Fruit fly (Drosophila melanogaster): ENCODE results near the gene PolD3.
A peak's percentile ranks its signal among the peaks of the same experiment; 100 is the strongest.

DNA sequence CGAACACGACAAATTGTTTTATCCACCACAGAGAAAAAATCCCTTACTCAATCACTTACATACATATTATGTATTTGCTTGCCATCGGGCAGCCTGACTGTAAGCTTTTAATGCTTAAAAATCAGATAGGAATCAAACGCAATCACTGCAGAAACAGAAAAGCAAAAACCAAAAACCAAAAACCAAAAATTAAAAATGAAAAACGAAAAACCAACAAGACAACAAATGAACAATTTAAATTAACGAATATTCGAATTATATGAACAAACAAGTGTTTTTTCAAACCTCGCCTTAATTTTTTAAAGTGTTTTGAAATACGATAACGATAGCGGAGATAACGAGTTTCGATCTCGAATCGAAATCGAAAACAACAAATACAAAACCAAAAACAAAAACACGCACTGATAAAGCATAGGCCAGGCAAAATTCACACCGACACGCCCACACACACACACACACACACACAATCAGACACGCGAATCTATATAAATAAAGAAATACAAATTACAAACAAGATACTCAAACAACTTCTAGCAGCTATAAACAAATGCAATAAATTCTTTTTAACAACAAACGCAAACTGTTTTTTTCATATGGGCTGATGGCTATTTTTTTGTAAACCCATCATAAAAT, 1.8 kb downstream of the PolD3 start:
- no peak for TF ChIP-seq Hr78 (GFP tag; optimal IDR thresholded peaks at IDR 0.05)
- peak; percentile 39 for TF ChIP-seq psq (GFP tag; optimal IDR thresholded peaks at IDR 0.05)
- no peak for TF ChIP-seq lola (GFP tag; optimal IDR thresholded peaks at IDR 0.05)
- no peak for TF ChIP-seq usp (GFP tag; optimal IDR thresholded peaks at IDR 0.05)
- TF ChIP-seq dsf (GFP tag; optimal IDR thresholded peaks at IDR 0.05; ENCODE audit: borderline replicate concordance) = no peak
- TF ChIP-seq br (GFP tag; optimal IDR thresholded peaks at IDR 0.05) = no peak
- no peak for TF ChIP-seq jim (GFP tag; optimal IDR thresholded peaks at IDR 0.05)
- no peak for TF ChIP-seq h (GFP tag; optimal IDR thresholded peaks at IDR 0.05)
